Fruit fly (Drosophila melanogaster): ENCODE measurements around the gene Rsph9.

Rsph9 gene

DNA sequence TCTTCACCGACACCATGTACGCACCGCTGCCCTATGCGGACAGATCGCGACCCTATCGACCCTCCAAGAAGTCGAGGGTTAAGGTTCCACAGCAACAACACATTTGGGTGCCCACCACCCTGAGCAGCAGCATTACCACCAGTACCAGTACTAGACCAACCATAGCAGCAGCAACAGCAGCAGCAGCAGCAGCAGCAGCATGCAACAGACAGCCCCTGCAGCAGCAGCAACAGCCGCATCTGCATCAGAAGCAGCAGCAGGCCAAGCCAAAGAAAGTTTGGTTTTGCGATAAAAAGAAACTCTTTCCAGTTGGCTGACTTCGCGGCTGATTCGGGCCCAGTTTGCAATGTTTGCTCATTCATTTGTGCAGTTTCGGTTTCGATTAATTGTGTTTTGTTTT, 9.9 kb downstream of the Rsph9 start:
- TF ChIP-seq EcR (GFP tag; optimal IDR thresholded peaks at IDR 0.05) (no peak), CG8478 (optimal IDR thresholded peaks at IDR 0.05) (no peak), pan (optimal IDR thresholded peaks at IDR 0.05) (no peak), Dll (optimal IDR thresholded peaks at IDR 0.05) (no peak), psq (optimal IDR thresholded peaks at IDR 0.05) (no peak), usp (GFP tag; optimal IDR thresholded peaks at IDR 0.05) (no peak)

dm6 chr2L:17397372-17397771, 15.1 kb downstream of the Rsph9 start:
- TF ChIP-seq pan (optimal IDR thresholded peaks at IDR 0.05) = no peak
- no peak for TF ChIP-seq EcR (GFP tag; optimal IDR thresholded peaks at IDR 0.05)
- TF ChIP-seq CG8478 (optimal IDR thresholded peaks at IDR 0.05) = no peak
- no peak for TF ChIP-seq psq (optimal IDR thresholded peaks at IDR 0.05)
- TF ChIP-seq usp (GFP tag; optimal IDR thresholded peaks at IDR 0.05) = no peak
- TF ChIP-seq Dll (optimal IDR thresholded peaks at IDR 0.05) = no peak

dm6 chr2L:17394939-17395338, 17.5 kb downstream of the Rsph9 start:
- TF ChIP-seq psq (optimal IDR thresholded peaks at IDR 0.05) (no peak), Dll (optimal IDR thresholded peaks at IDR 0.05) (no peak), pan (optimal IDR thresholded peaks at IDR 0.05) (no peak), usp (GFP tag; optimal IDR thresholded peaks at IDR 0.05) (no peak), EcR (GFP tag; optimal IDR thresholded peaks at IDR 0.05) (no peak), CG8478 (optimal IDR thresholded peaks at IDR 0.05) (no peak)

DNA sequence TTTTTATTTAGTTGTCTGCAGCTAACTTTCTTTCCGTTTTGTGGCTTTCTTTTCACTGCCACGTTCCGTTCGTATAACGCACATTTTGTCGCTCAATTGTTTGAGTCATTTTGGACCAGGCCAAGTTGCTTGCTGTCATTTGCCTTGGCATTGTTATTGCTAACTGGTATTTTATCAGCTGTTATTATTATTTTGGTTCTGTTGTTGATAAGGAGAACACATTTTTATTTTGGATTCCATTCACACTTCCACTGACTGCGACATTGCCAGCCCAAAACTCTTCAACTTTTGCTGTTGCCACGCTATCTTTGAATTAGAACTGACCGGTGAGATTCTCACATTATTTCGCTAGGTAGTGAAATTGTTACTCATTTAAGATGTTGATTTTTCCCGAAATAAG, 21.7 kb downstream of the Rsph9 start:
- TF ChIP-seq psq (optimal IDR thresholded peaks at IDR 0.05) = no peak
- no peak for TF ChIP-seq CG8478 (optimal IDR thresholded peaks at IDR 0.05)
- TF ChIP-seq Dll (optimal IDR thresholded peaks at IDR 0.05) = no peak
- TF ChIP-seq EcR (GFP tag; optimal IDR thresholded peaks at IDR 0.05) = no peak
- no peak for TF ChIP-seq pan (optimal IDR thresholded peaks at IDR 0.05)
- no peak for TF ChIP-seq usp (GFP tag; optimal IDR thresholded peaks at IDR 0.05)

- TF ChIP-seq CG8478 (optimal IDR thresholded peaks at IDR 0.05) = no peak
- no peak for TF ChIP-seq pan (optimal IDR thresholded peaks at IDR 0.05)
- no peak for TF ChIP-seq usp (GFP tag; optimal IDR thresholded peaks at IDR 0.05)
- no peak for TF ChIP-seq psq (optimal IDR thresholded peaks at IDR 0.05)
- no peak for TF ChIP-seq EcR (GFP tag; optimal IDR thresholded peaks at IDR 0.05)
- no peak for TF ChIP-seq Dll (optimal IDR thresholded peaks at IDR 0.05)
Observed at dm6 chr2L:17389104-17389503, 23.3 kb downstream of the Rsph9 start.

dm6 chr2L:17387735-17388367, 24.6 kb downstream of the Rsph9 start:
- TF ChIP-seq usp (GFP tag; optimal IDR thresholded peaks at IDR 0.05) (no peak), Dll (optimal IDR thresholded peaks at IDR 0.05) (no peak), EcR (GFP tag; optimal IDR thresholded peaks at IDR 0.05) (no peak), CG8478 (optimal IDR thresholded peaks at IDR 0.05) (no peak), psq (optimal IDR thresholded peaks at IDR 0.05) (no peak), pan (optimal IDR thresholded peaks at IDR 0.05) (no peak)

dm6 chr2L:17385221-17385529, 27.3 kb downstream of the Rsph9 start:
- no peak for TF ChIP-seq EcR (GFP tag; optimal IDR thresholded peaks at IDR 0.05)
- no peak for TF ChIP-seq Dll (optimal IDR thresholded peaks at IDR 0.05)

dm6 chr2L:17384331-17385220, 27.9 kb downstream of the Rsph9 start, which contains the start of gene CLIP-190:
Gene CLIP-190 (plus strand): TSS chr2L:17384700.
- TF ChIP-seq Dll (optimal IDR thresholded peaks at IDR 0.05) = no peak
- no peak for TF ChIP-seq usp (GFP tag; optimal IDR thresholded peaks at IDR 0.05)
- TF ChIP-seq CG8478 (optimal IDR thresholded peaks at IDR 0.05) = no peak
- no peak for TF ChIP-seq psq (optimal IDR thresholded peaks at IDR 0.05)
- no peak for TF ChIP-seq pan (optimal IDR thresholded peaks at IDR 0.05)
- no peak for TF ChIP-seq EcR (GFP tag; optimal IDR thresholded peaks at IDR 0.05)

DNA sequence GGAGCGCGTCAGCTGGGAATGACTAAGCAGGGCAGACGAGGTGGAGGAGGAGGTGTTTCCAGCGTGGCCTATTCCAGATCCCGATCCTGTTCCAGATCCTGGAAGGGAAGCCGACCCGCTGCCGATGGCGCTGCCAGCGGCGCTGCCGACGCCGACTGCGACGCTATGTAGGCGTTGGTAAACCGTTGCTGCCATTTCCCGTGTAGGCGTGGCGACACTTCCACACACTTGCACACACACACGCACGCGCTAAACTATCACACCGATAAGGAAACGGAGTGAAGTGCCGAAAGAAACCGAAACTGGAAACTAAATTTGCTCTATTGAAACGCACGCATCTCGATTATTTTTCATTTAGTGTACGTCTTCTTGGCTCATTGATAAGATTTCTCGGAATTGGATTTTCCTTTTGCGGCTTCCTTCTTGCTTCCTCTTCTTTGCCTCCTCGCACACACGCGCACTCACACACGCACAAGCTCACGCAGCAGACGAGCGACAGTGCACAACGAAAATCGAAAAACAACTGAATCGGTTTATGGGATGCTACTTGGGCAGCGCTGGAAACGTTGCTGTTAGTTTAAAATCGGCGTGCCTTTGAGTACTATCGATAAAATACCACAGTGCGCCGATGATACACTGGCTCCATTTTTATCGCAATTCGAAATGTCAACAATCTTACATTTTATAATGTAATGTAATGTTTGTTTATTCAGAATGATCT, 28.7 kb downstream of the Rsph9 start, which contains the start of gene Lrch:
Lrch (minus strand) TSS at position 528 of the 721 bp plus-strand sequence.
- TF ChIP-seq usp (GFP tag; optimal IDR thresholded peaks at IDR 0.05) (no peak), pan (optimal IDR thresholded peaks at IDR 0.05) (no peak), CG8478 (optimal IDR thresholded peaks at IDR 0.05) (no peak), psq (optimal IDR thresholded peaks at IDR 0.05) (no peak), Dll (optimal IDR thresholded peaks at IDR 0.05) (no peak), EcR (GFP tag; optimal IDR thresholded peaks at IDR 0.05) (no peak)

DNA sequence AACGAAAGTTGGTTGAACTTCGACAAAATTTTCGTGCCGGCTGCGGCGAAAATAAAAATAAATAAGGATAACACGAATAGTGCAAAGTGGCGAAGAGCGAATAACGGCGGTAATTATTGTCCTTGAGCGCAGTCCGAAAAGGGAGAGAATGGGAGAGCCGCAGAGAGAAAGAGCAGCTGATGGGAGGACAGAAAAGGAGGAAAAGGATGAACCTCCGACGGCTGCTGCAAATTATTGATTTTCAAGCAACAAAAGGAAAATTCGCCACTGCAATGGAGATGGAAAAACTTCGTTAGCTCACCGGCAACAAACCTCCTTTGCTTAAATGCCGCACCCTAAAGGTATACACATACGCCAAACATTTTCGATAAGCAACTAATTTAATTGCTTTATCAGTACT, 29.6 kb downstream of the Rsph9 start:
- no peak for TF ChIP-seq psq (optimal IDR thresholded peaks at IDR 0.05)
- TF ChIP-seq pan (optimal IDR thresholded peaks at IDR 0.05) = no peak
- no peak for TF ChIP-seq CG8478 (optimal IDR thresholded peaks at IDR 0.05)
- no peak for TF ChIP-seq EcR (GFP tag; optimal IDR thresholded peaks at IDR 0.05)
- no peak for TF ChIP-seq usp (GFP tag; optimal IDR thresholded peaks at IDR 0.05)

dm6 chr2L:17382318-17382717, 30.1 kb downstream of the Rsph9 start:
- TF ChIP-seq EcR (GFP tag; optimal IDR thresholded peaks at IDR 0.05) = no peak
- TF ChIP-seq usp (GFP tag; optimal IDR thresholded peaks at IDR 0.05) = no peak
- TF ChIP-seq psq (optimal IDR thresholded peaks at IDR 0.05) = no peak
- TF ChIP-seq pan (optimal IDR thresholded peaks at IDR 0.05) = no peak
- TF ChIP-seq Dll (optimal IDR thresholded peaks at IDR 0.05) = no peak
- no peak for TF ChIP-seq CG8478 (optimal IDR thresholded peaks at IDR 0.05)

DNA sequence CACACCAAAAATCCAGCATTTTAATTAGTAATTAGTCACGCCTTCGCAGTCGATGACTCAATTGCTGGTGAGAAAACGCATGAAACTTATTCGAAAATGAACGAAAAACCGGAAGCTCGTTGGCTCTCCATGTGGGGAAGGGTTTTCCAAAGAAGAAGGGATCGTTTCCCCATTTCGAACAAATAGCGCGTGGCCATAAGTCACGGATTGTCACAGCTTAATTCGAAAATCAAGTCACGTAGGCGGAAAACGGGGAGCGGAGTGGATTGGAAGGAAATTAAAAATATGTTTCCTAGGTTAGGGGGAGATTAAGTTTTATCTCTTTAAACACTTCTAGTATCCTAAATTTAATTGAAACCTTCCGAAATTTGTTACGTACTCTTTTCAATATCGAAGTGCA, 30.8 kb downstream of the Rsph9 start:
- TF ChIP-seq psq (optimal IDR thresholded peaks at IDR 0.05) (no peak), usp (GFP tag; optimal IDR thresholded peaks at IDR 0.05) (no peak), CG8478 (optimal IDR thresholded peaks at IDR 0.05) (no peak), EcR (GFP tag; optimal IDR thresholded peaks at IDR 0.05) (no peak)
